Worm (Caenorhabditis elegans): ENCODE data around the gene F32A5.8.

DNA sequence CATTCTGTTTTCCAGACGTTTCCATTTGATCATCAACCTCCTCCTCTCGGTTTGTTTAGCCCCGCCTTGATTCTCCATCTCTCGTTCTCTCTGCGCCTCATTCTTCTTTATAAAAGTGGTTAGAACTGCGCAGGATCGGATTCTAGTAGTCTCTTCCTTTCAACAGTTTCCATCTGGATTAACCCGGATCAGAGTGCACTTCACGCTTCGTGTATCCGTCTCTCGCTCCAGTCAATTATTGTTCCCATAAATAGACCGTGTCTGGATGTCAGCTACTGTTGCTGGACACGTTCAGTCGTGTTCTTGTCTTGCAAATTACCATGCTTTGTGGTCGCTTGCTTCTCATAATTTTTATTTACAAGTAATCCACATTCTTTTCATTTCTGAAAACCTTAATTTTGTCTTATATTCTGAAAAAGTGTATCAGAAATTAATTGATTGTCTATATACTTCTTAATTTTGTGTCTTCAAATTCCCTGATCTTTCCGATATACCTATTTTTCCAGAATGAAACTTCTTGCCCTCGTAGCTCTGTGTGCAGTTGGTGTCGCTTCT lies 27.2 kb upstream of the F32A5.8 start, which contains the start of gene F32A5.4:
- TF ChIP-seq hlh-8 (tag; optimal IDR thresholded peaks at IDR 0.05), result no peak
- no peak for TF ChIP-seq pha-2 (tag; optimal IDR thresholded peaks at IDR 0.05)
- no peak for TF ChIP-seq ceh-45 (GFP tag; IDR thresholded peaks at IDR 0.05)
- TF ChIP-seq ceh-14 (tag; optimal IDR thresholded peaks at IDR 0.05), result no peak
- no peak for TF ChIP-seq unc-3 (GFP tag; conservative IDR thresholded peaks at IDR 0.05)
- no peak for TF ChIP-seq unc-3 (tag; optimal IDR thresholded peaks at IDR 0.05)
- no peak for TF ChIP-seq nhr-11 (tag; optimal IDR thresholded peaks at IDR 0.05)
- TF ChIP-seq ama-1 (optimal IDR thresholded peaks at IDR 0.05), result no peak
- TF ChIP-seq lin-11 (tag; optimal IDR thresholded peaks at IDR 0.05), result no peak
- TF ChIP-seq pax-1 (tag; optimal IDR thresholded peaks at IDR 0.05), result no peak
- no peak for TF ChIP-seq F13H6.1 (tag; optimal IDR thresholded peaks at IDR 0.05)
- TF ChIP-seq ceh-9 (tag; optimal IDR thresholded peaks at IDR 0.05), result no peak
